Worm (Caenorhabditis elegans) whole organism, L4 larva: ENCODE data around the gene ZK1055.2.

ENCODE experiments used
- F10B5.3 ChIP-seq: sonication (generic microtip); optimal IDR thresholded peaks from 2 replicates; lab custom pipeline; 2016; ENCODE audit warnings: mild to moderate bottlenecking, missing genetic modification characterization, missing compliant biosample characterization
- F44E2.7 ChIP-seq: fragments of 200-800 bp; sonication (Bioruptor generic); IDR thresholded peaks from 2 replicates; pipeline ENCODE4 v2.1.2; 2022; ENCODE audit warnings: missing genetic modification characterization, missing compliant biosample characterization
- R02D3.7 ChIP-seq: fragments of 150-350 bp; sonication (generic microtip); optimal IDR thresholded peaks from 3 replicates; lab custom pipeline; 2014; ENCODE audit warnings: missing biosample characterization, missing genetic modification characterization
- aha-1 ChIP-seq: fragments of 150-350 bp; peaks from one replicate; lab custom pipeline; 2014; ENCODE audit warnings: missing biosample characterization, missing genetic modification characterization
- ama-1 ChIP-seq: fragments of 150-350 bp; optimal IDR thresholded peaks from 2 replicates; lab custom pipeline; 2014; ENCODE audit warnings: inconsistent platforms, mixed read lengths
- arid-1 ChIP-seq: fragments of 200-800 bp; sonication (Bioruptor generic); conservative IDR thresholded peaks from 2 replicates; pipeline ENCODE4 v1.3.6; 2022; ENCODE audit warnings: missing genetic modification reagents, missing genetic modification characterization, missing compliant biosample characterization
- attf-4 ChIP-seq: sonication (generic microtip); optimal IDR thresholded peaks from 3 replicates; lab custom pipeline; 2017; ENCODE audit warnings: missing biosample characterization, missing genetic modification characterization
- ceh-20 ChIP-seq: fragments of 200-800 bp; sonication (Bioruptor generic); IDR thresholded peaks from 2 replicates; pipeline ENCODE4 v1.3.6; 2022; ENCODE audit warnings: missing genetic modification reagents, missing genetic modification characterization, missing compliant biosample characterization
- ceh-44 ChIP-seq: fragments of 200-800 bp; sonication (Bioruptor generic); IDR thresholded peaks from 2 replicates; pipeline ENCODE4 v1.3.6; 2022; ENCODE audit warnings: missing genetic modification reagents, missing genetic modification characterization, missing compliant biosample characterization
- ceh-62 ChIP-seq: sonication (generic microtip); optimal IDR thresholded peaks from 2 replicates; lab custom pipeline; 2017; ENCODE audit warnings: missing biosample characterization, missing genetic modification characterization
- ceh-82 ChIP-seq: sonication (generic microtip); optimal IDR thresholded peaks from 2 replicates; lab custom pipeline; 2017; ENCODE audit warnings: missing biosample characterization, missing genetic modification characterization
- cey-2 ChIP-seq: sonication (generic microtip); optimal IDR thresholded peaks from 3 replicates; lab custom pipeline; 2017; ENCODE audit warnings: missing genetic modification characterization, mild to moderate bottlenecking, missing compliant biosample characterization, antibody characterized with exemption, borderline replicate concordance; ENCODE audit not compliant: insufficient read depth
- daf-16 ChIP-seq, 3 experiments: sonication (generic microtip); optimal IDR thresholded peaks; 2 replicates each; lab custom pipeline; 2016 to 2017; ENCODE audit warnings: missing genetic modification characterization in 3 of 3, missing genetic modification reagents in 3 of 3, mild to moderate bottlenecking in 2 of 3, missing compliant biosample characterization in 2 of 3, missing biosample characterization in 1 of 3, moderate library complexity in 1 of 3
- daf-19 ChIP-seq: fragments of 200-800 bp; sonication (Bioruptor generic); conservative IDR thresholded peaks from 2 replicates; pipeline ENCODE4 v1.3.6; 2022; ENCODE audit warnings: missing genetic modification characterization, missing compliant biosample characterization
- dmd-6 ChIP-seq: fragments of 200-800 bp; sonication (Bioruptor generic); IDR thresholded peaks from 2 replicates; pipeline ENCODE4 v1.3.6; 2022; ENCODE audit warnings: missing genetic modification reagents, missing genetic modification characterization, missing compliant biosample characterization
- dmd-8 ChIP-seq: fragments of 200-800 bp; sonication (Bioruptor generic); IDR thresholded peaks from 2 replicates; pipeline ENCODE4 v1.3.6; 2022; ENCODE audit warnings: missing genetic modification characterization, missing compliant biosample characterization
- dmd-9 ChIP-seq: fragments of 200-800 bp; sonication (Bioruptor generic); IDR thresholded peaks from 2 replicates; pipeline ENCODE4 v1.3.6; 2022; ENCODE audit warnings: missing genetic modification reagents, missing genetic modification characterization, missing compliant biosample characterization
- dpl-1 ChIP-seq: fragments of 150-350 bp; optimal IDR thresholded peaks from 2 replicates; lab custom pipeline; 2014; ENCODE audit warnings: missing biosample characterization, missing genetic modification reagents, missing genetic modification characterization
- dve-1 ChIP-seq: sonication (generic microtip); optimal IDR thresholded peaks from 2 replicates; lab custom pipeline; 2017; ENCODE audit warnings: antibody characterized with exemption, mild to moderate bottlenecking, missing genetic modification characterization, missing compliant biosample characterization; ENCODE audit not compliant: insufficient read depth
- egl-27 ChIP-seq: sonication (generic microtip); optimal IDR thresholded peaks from 3 replicates; lab custom pipeline; 2017; ENCODE audit warnings: missing biosample characterization, missing genetic modification reagents, missing genetic modification characterization
- fkh-10 ChIP-seq: fragments of 150-350 bp; optimal IDR thresholded peaks from 2 replicates; lab custom pipeline; 2014; ENCODE audit warnings: missing biosample characterization, missing genetic modification reagents, missing genetic modification characterization
- hlh-11 ChIP-seq: fragments of 200-800 bp; sonication (Bioruptor generic); optimal IDR thresholded peaks from 2 replicates; lab custom pipeline; 2018; ENCODE audit warnings: mild to moderate bottlenecking, missing genetic modification characterization, missing compliant biosample characterization
- hmg-1.1 ChIP-seq: fragments of 200-800 bp; sonication (Bioruptor generic); IDR thresholded peaks from 2 replicates; pipeline ENCODE4 v1.3.6; 2022; ENCODE audit warnings: missing genetic modification reagents, missing genetic modification characterization, missing compliant biosample characterization
- jun-1 ChIP-seq: fragments of 150-350 bp; optimal IDR thresholded peaks from 2 replicates; lab custom pipeline; 2014; ENCODE audit warnings: missing biosample characterization, missing genetic modification reagents, missing genetic modification characterization
- lin-1 ChIP-seq: fragments of 200-800 bp; sonication (Bioruptor generic); IDR thresholded peaks from 2 replicates; pipeline ENCODE4 v1.3.6; 2022; ENCODE audit warnings: missing genetic modification reagents, missing genetic modification characterization, missing compliant biosample characterization
- lin-13 ChIP-seq: fragments of 150-350 bp; optimal IDR thresholded peaks from 2 replicates; lab custom pipeline; 2014; ENCODE audit warnings: missing biosample characterization, missing genetic modification reagents, missing genetic modification characterization
- lin-29 ChIP-seq: fragments of 200-800 bp; sonication (Bioruptor generic); IDR thresholded peaks from 2 replicates; pipeline ENCODE4 v1.3.6; 2022; ENCODE audit warnings: missing genetic modification reagents, missing genetic modification characterization, missing compliant biosample characterization
- lsy-2 ChIP-seq, 2 experiments: fragments of 150-350 bp in 1 of 2; sonication (generic microtip) in 1 of 2; optimal IDR thresholded peaks; 2 replicates each; lab custom pipeline; 2014 to 2017; ENCODE audit warnings: missing biosample characterization in 2 of 2, missing genetic modification characterization in 2 of 2
- madf-5 ChIP-seq, 2 experiments: fragments of 200-800 bp; sonication (Bioruptor generic); IDR thresholded peaks; 2 replicates each; pipeline ENCODE4 v1.3.6; 2022; ENCODE audit warnings: missing compliant biosample characterization in 2 of 2, missing genetic modification characterization in 2 of 2
- mdl-1 ChIP-seq, 2 experiments: fragments of 150-350 bp in 1 of 2; sonication (generic microtip) in 1 of 2; optimal IDR thresholded peaks; 2 replicates each; lab custom pipeline; 2014 to 2017; ENCODE audit warnings: missing biosample characterization in 2 of 2, missing genetic modification characterization in 2 of 2
- mes-2 ChIP-seq: sonication (generic microtip); optimal IDR thresholded peaks from 2 replicates; lab custom pipeline; 2016; ENCODE audit warnings: missing genotype, mild to moderate bottlenecking, missing genetic modification characterization, missing compliant biosample characterization; ENCODE audit not compliant: poor library complexity, severe bottlenecking
- mxl-3 ChIP-seq: fragments of 200-800 bp; sonication (Bioruptor generic); optimal IDR thresholded peaks from 2 replicates; lab custom pipeline; 2018; ENCODE audit warnings: mild to moderate bottlenecking, missing genetic modification characterization, missing compliant biosample characterization
- nhr-10 ChIP-seq: fragments of 150-350 bp; optimal IDR thresholded peaks from 2 replicates; lab custom pipeline; 2014; ENCODE audit warnings: missing biosample characterization, missing genetic modification characterization
- nhr-237 ChIP-seq: sonication (generic microtip); optimal IDR thresholded peaks from 2 replicates; lab custom pipeline; 2017; ENCODE audit warnings: missing biosample characterization, missing genetic modification characterization
- nhr-25 ChIP-seq: sonication (generic microtip); optimal IDR thresholded peaks from 2 replicates; lab custom pipeline; 2017; ENCODE audit warnings: missing genetic modification characterization, mild to moderate bottlenecking, missing compliant biosample characterization, antibody characterized with exemption, moderate library complexity, borderline replicate concordance; ENCODE audit not compliant: insufficient read depth
- nhr-41 ChIP-seq: fragments of 200-800 bp; sonication (Bioruptor generic); IDR thresholded peaks from 2 replicates; pipeline ENCODE4 v1.3.6; 2022; ENCODE audit warnings: missing genetic modification reagents, missing genetic modification characterization, missing compliant biosample characterization
- nhr-48 ChIP-seq: sonication (generic microtip); optimal IDR thresholded peaks from 2 replicates; lab custom pipeline; 2016; ENCODE audit warnings: mild to moderate bottlenecking, missing genetic modification characterization, missing compliant biosample characterization
- nhr-6 ChIP-seq: fragments of 150-350 bp; optimal IDR thresholded peaks from 2 replicates; lab custom pipeline; 2014; ENCODE audit warnings: missing biosample characterization, missing genetic modification characterization
- pqm-1 ChIP-seq: sonication (generic microtip); optimal IDR thresholded peaks from 2 replicates; lab custom pipeline; 2017; ENCODE audit warnings: missing biosample characterization, missing genetic modification characterization
- rbr-2 ChIP-seq: sonication (generic microtip); optimal IDR thresholded peaks from 2 replicates; lab custom pipeline; 2016; ENCODE audit warnings: missing genotype, missing genetic modification characterization, missing compliant biosample characterization
- sdz-12 ChIP-seq: fragments of 200-800 bp; sonication (Bioruptor generic); optimal IDR thresholded peaks from 2 replicates; lab custom pipeline; 2018; ENCODE audit warnings: mild to moderate bottlenecking, missing genetic modification characterization, missing compliant biosample characterization
- snpc-1.2 ChIP-seq: fragments of 200-800 bp; sonication (Bioruptor generic); IDR thresholded peaks from 2 replicates; pipeline ENCODE4 v1.3.6; 2022; ENCODE audit warnings: missing genetic modification reagents, missing genetic modification characterization, missing compliant biosample characterization
- spr-3 ChIP-seq: fragments of 200-800 bp; sonication (Bioruptor generic); optimal IDR thresholded peaks from 2 replicates; lab custom pipeline; 2018; ENCODE audit warnings: mild to moderate bottlenecking, missing genetic modification characterization, missing compliant biosample characterization
- tra-1 ChIP-seq: fragments of 200-800 bp; sonication (Bioruptor generic); IDR thresholded peaks from 2 replicates; pipeline ENCODE4 v1.3.6; 2022; ENCODE audit warnings: missing genetic modification reagents, missing genetic modification characterization, missing compliant biosample characterization
- unc-130 ChIP-seq: sonication (generic microtip); optimal IDR thresholded peaks from 2 replicates; lab custom pipeline; 2016; ENCODE audit warnings: missing genetic modification reagents, missing genetic modification characterization, missing compliant biosample characterization
- unc-39 ChIP-seq: sonication (generic microtip); optimal IDR thresholded peaks from 2 replicates; lab custom pipeline; 2017; ENCODE audit warnings: missing biosample characterization, missing genetic modification characterization
- zag-1 ChIP-seq: fragments of 150-350 bp; optimal IDR thresholded peaks from 2 replicates; lab custom pipeline; 2014; ENCODE audit warnings: missing biosample characterization, missing genetic modification characterization

The ZK1055.2 gene

ce11 chrV:6605275-6605674, 14.9 kb downstream of the ZK1055.2 start, which contains the start of gene ZK1055.7:
Gene ZK1055.7 (minus strand): TSS chrV:6605375.
- no peak for TF ChIP-seq sdz-12 (GFP tag; lab: Kevin White, UChicago)
- TF ChIP-seq hmg-1.1, result no peak
- no peak for TF ChIP-seq fkh-10 (GFP tag; lab: Kevin White, UChicago)
- TF ChIP-seq dmd-8 (GFP tag; lab: Robert Waterston, UW), result no peak
- no peak for TF ChIP-seq lin-1 (GFP tag; lab: Robert Waterston, UW)
- TF ChIP-seq F44E2.7 (GFP tag; lab: Robert Waterston, UW), result no peak
- TF ChIP-seq nhr-41 (GFP tag; lab: Robert Waterston, UW), result no peak
- no peak for TF ChIP-seq dmd-9
- no peak for TF ChIP-seq attf-4 (tag; lab: Kevin White, UChicago)
- TF ChIP-seq cey-2, result no peak
- no peak for TF ChIP-seq F10B5.3 (tag; lab: Kevin White, UChicago)
- no peak for TF ChIP-seq mes-2 (tag; lab: Kevin White, UChicago)
- TF ChIP-seq daf-19 (GFP tag; lab: Robert Waterston, UW), result no peak
- no peak for TF ChIP-seq zag-1 (tag; lab: Kevin White, UChicago)
- no peak for TF ChIP-seq lin-13 (GFP tag; lab: Kevin White, UChicago)
- no peak for TF ChIP-seq ama-1 (lab: Kevin White, UChicago)
- TF ChIP-seq aha-1 (tag; lab: Kevin White, UChicago), result no peak
- no peak for TF ChIP-seq pqm-1 (tag; lab: Kevin White, UChicago)
- no peak for TF ChIP-seq ceh-62 (tag; lab: Kevin White, UChicago)

ce11 chrV:6606197-6606596, 15.8 kb downstream of the ZK1055.2 start:
- TF ChIP-seq unc-39 (tag; lab: Kevin White, UChicago), result no peak
- TF ChIP-seq egl-27 (tag; lab: Kevin White, UChicago), result no peak
- peak; percentile 11 for TF ChIP-seq dpl-1 (GFP tag; lab: Kevin White, UChicago)
- no peak for TF ChIP-seq madf-5 (GFP tag; IDR thresholded peaks at IDR 0.05; lab: Robert Waterston, UW)
- no peak for TF ChIP-seq spr-3 (GFP tag; lab: Kevin White, UChicago)
- peak; percentile 24; the same call in 1 of the 2 replicates for TF ChIP-seq dmd-6 (GFP tag; lab: Robert Waterston, UW)
- no peak for TF ChIP-seq daf-16 (GFP tag; optimal IDR thresholded peaks at IDR 0.05; lab: Kevin White, UChicago)
- TF ChIP-seq daf-16 (tag; optimal IDR thresholded peaks at IDR 0.05; lab: Kevin White, UChicago), result peak; percentile 62
- TF ChIP-seq pqm-1 (tag; lab: Kevin White, UChicago), result peak; percentile 11
- no peak for TF ChIP-seq mdl-1 (tag; optimal IDR thresholded peaks at IDR 0.05; lab: Kevin White, UChicago)
- no peak for TF ChIP-seq jun-1 (tag; lab: Kevin White, UChicago)
- peak in 1 of 2 experiments; percentile 46 for TF ChIP-seq lsy-2 (tag; optimal IDR thresholded peaks at IDR 0.05; lab: Kevin White, UChicago)
- no peak for TF ChIP-seq cey-2
- no peak for TF ChIP-seq R02D3.7 (tag; lab: Kevin White, UChicago)
- no peak for TF ChIP-seq lin-1 (GFP tag; lab: Robert Waterston, UW)
- no peak for TF ChIP-seq dmd-8 (GFP tag; lab: Robert Waterston, UW)
- peak; percentile 31 for TF ChIP-seq hlh-11 (tag; lab: Kevin White, UChicago)
- peak; percentile 25 for TF ChIP-seq mes-2 (tag; lab: Kevin White, UChicago)
- 0 out of 2 replicates have a peak, but pooled peaks have one; percentile 41 for TF ChIP-seq snpc-1.2 (GFP tag; lab: Robert Waterston, UW)
- TF ChIP-seq F44E2.7 (GFP tag; lab: Robert Waterston, UW), result no peak
- no peak for TF ChIP-seq hmg-1.1
- peak; percentile 47 for TF ChIP-seq dve-1 (tag; lab: Kevin White, UChicago)
- TF ChIP-seq, all 104 proteins: peak for 9

ce11 chrV:6611058-6611457, 20.7 kb downstream of the ZK1055.2 start, which contains the start of gene gon-14:
Gene gon-14 (minus strand): TSS chrV:6611158.
- TF ChIP-seq arid-1, result no peak
- TF ChIP-seq ceh-20 (GFP tag; lab: Robert Waterston, UW), result no peak
- TF ChIP-seq ceh-44 (GFP tag; lab: Robert Waterston, UW), result no peak
- no peak for TF ChIP-seq ceh-82 (tag; lab: Kevin White, UChicago)
- TF ChIP-seq nhr-237 (tag; lab: Kevin White, UChicago), result no peak
- no peak for TF ChIP-seq sdz-12 (GFP tag; lab: Kevin White, UChicago)
- no peak for TF ChIP-seq F10B5.3 (tag; lab: Kevin White, UChicago)
- no peak for TF ChIP-seq rbr-2 (tag; lab: Kevin White, UChicago)
- TF ChIP-seq nhr-6, result no peak
- no peak for TF ChIP-seq hlh-11 (tag; lab: Kevin White, UChicago)
- no peak for TF ChIP-seq unc-130 (GFP tag; lab: Kevin White, UChicago)
- no peak for TF ChIP-seq nhr-48 (tag; lab: Kevin White, UChicago)
- no peak for TF ChIP-seq tra-1
- TF ChIP-seq nhr-25 (tag; lab: Kevin White, UChicago), result no peak
- TF ChIP-seq mxl-3 (GFP tag; lab: Kevin White, UChicago), result no peak
- no peak for TF ChIP-seq nhr-10 (tag; lab: Kevin White, UChicago)
- no peak for TF ChIP-seq lin-29
- no peak for TF ChIP-seq madf-5 (GFP tag; IDR thresholded peaks at IDR 0.05; lab: Robert Waterston, UW)
